Worm (Caenorhabditis elegans) whole organism, L4 larva: Measurements from ENCODE around the gene dgk-2.

Experiments used
- F10B5.3 ChIP-seq: sonication (generic microtip); optimal IDR thresholded peaks from 2 replicates; lab custom pipeline; 2016; ENCODE audit warnings: mild to moderate bottlenecking, missing genetic modification characterization, missing compliant biosample characterization
- F26F4.8 ChIP-seq: fragments of 200-800 bp; sonication (Bioruptor generic); conservative IDR thresholded peaks from 2 replicates; pipeline ENCODE4 v1.3.6; 2022; ENCODE audit warnings: missing genetic modification characterization, missing compliant biosample characterization
- F44E2.7 ChIP-seq: fragments of 200-800 bp; sonication (Bioruptor generic); IDR thresholded peaks from 2 replicates; pipeline ENCODE4 v2.1.2; 2022; ENCODE audit warnings: missing genetic modification characterization, missing compliant biosample characterization
- F49E8.2 ChIP-seq: sonication (generic microtip); optimal IDR thresholded peaks from 2 replicates; lab custom pipeline; 2016; ENCODE audit warnings: missing compliant biosample characterization, mild to moderate bottlenecking, missing genetic modification characterization, borderline replicate concordance
- Y105C5A.15 ChIP-seq: fragments of 200-800 bp; sonication (Bioruptor generic); IDR thresholded peaks from 2 replicates; pipeline ENCODE4 v1.3.6; 2022; ENCODE audit warnings: missing genetic modification characterization, missing compliant biosample characterization
- Y48G9A.11 ChIP-seq: fragments of 200-800 bp; sonication (Bioruptor generic); IDR thresholded peaks from 2 replicates; pipeline ENCODE4 v1.3.6; 2022; ENCODE audit warnings: missing genetic modification reagents, missing genetic modification characterization, missing compliant biosample characterization
- ZK337.2 ChIP-seq: fragments of 200-800 bp; sonication (Bioruptor generic); IDR thresholded peaks from 2 replicates; pipeline ENCODE4 v1.3.6; 2022; ENCODE audit warnings: missing genetic modification reagents, missing genetic modification characterization, missing compliant biosample characterization
- aha-1 ChIP-seq: fragments of 150-350 bp; peaks from one replicate; lab custom pipeline; 2014; ENCODE audit warnings: missing biosample characterization, missing genetic modification characterization
- attf-4 ChIP-seq: sonication (generic microtip); optimal IDR thresholded peaks from 3 replicates; lab custom pipeline; 2017; ENCODE audit warnings: missing biosample characterization, missing genetic modification characterization
- ctbp-1 ChIP-seq: fragments of 200-800 bp; sonication (Bioruptor generic); IDR thresholded peaks from 2 replicates; pipeline ENCODE4 v1.3.6; 2022; ENCODE audit warnings: missing genetic modification reagents, missing genetic modification characterization, missing compliant biosample characterization
- daf-16 ChIP-seq, 3 experiments: sonication (generic microtip); optimal IDR thresholded peaks; 2 replicates each; lab custom pipeline; 2016 to 2017; ENCODE audit warnings: missing genetic modification characterization in 3 of 3, missing genetic modification reagents in 3 of 3, mild to moderate bottlenecking in 2 of 3, missing compliant biosample characterization in 2 of 3, missing biosample characterization in 1 of 3, moderate library complexity in 1 of 3
- daf-19 ChIP-seq: fragments of 200-800 bp; sonication (Bioruptor generic); conservative IDR thresholded peaks from 2 replicates; pipeline ENCODE4 v1.3.6; 2022; ENCODE audit warnings: missing genetic modification characterization, missing compliant biosample characterization
- daf-8 ChIP-seq: fragments of 200-800 bp; sonication (Bioruptor generic); IDR thresholded peaks from 2 replicates; pipeline ENCODE4 v1.3.6; 2022; ENCODE audit warnings: missing genetic modification characterization, missing compliant biosample characterization
- dmd-9 ChIP-seq: fragments of 200-800 bp; sonication (Bioruptor generic); IDR thresholded peaks from 2 replicates; pipeline ENCODE4 v1.3.6; 2022; ENCODE audit warnings: missing genetic modification reagents, missing genetic modification characterization, missing compliant biosample characterization
- dpl-1 ChIP-seq: fragments of 150-350 bp; optimal IDR thresholded peaks from 2 replicates; lab custom pipeline; 2014; ENCODE audit warnings: missing biosample characterization, missing genetic modification reagents, missing genetic modification characterization
- duxl-1 ChIP-seq: sonication (generic microtip); optimal IDR thresholded peaks from 2 replicates; lab custom pipeline; 2016; ENCODE audit warnings: mild to moderate bottlenecking, missing genetic modification characterization, moderate library complexity, missing compliant biosample characterization; ENCODE audit not compliant: poor library complexity
- egl-43 ChIP-seq: fragments of 200-800 bp; sonication (Bioruptor generic); IDR thresholded peaks from 2 replicates; pipeline ENCODE4 v1.3.6; 2022; ENCODE audit warnings: missing genetic modification reagents, missing genetic modification characterization, missing compliant biosample characterization
- hmg-1.1 ChIP-seq: fragments of 200-800 bp; sonication (Bioruptor generic); IDR thresholded peaks from 2 replicates; pipeline ENCODE4 v1.3.6; 2022; ENCODE audit warnings: missing genetic modification reagents, missing genetic modification characterization, missing compliant biosample characterization
- lim-7 ChIP-seq: fragments of 200-800 bp; sonication (Bioruptor generic); IDR thresholded peaks from 2 replicates; pipeline ENCODE4 v1.3.6; 2022; ENCODE audit warnings: missing genetic modification characterization, missing compliant biosample characterization
- lin-29 ChIP-seq: fragments of 200-800 bp; sonication (Bioruptor generic); IDR thresholded peaks from 2 replicates; pipeline ENCODE4 v1.3.6; 2022; ENCODE audit warnings: missing genetic modification reagents, missing genetic modification characterization, missing compliant biosample characterization
- lin-38 ChIP-seq: fragments of 200-800 bp; sonication (Bioruptor generic); IDR thresholded peaks from 2 replicates; pipeline ENCODE4 v1.3.6; 2022; ENCODE audit warnings: missing genetic modification reagents, missing genetic modification characterization, missing compliant biosample characterization
- lsy-2 ChIP-seq, 2 experiments: fragments of 150-350 bp in 1 of 2; sonication (generic microtip) in 1 of 2; optimal IDR thresholded peaks; 2 replicates each; lab custom pipeline; 2014 to 2017; ENCODE audit warnings: missing biosample characterization in 2 of 2, missing genetic modification characterization in 2 of 2
- madf-5 ChIP-seq, 2 experiments: fragments of 200-800 bp; sonication (Bioruptor generic); IDR thresholded peaks; 2 replicates each; pipeline ENCODE4 v1.3.6; 2022; ENCODE audit warnings: missing compliant biosample characterization in 2 of 2, missing genetic modification characterization in 2 of 2
- madf-9 ChIP-seq: fragments of 200-800 bp; sonication (Bioruptor generic); conservative IDR thresholded peaks from 2 replicates; pipeline ENCODE4 v1.3.6; 2022; ENCODE audit warnings: missing genetic modification reagents, missing genetic modification characterization, missing compliant biosample characterization
- mep-1 ChIP-seq: fragments of 150-350 bp; sonication (generic microtip); optimal IDR thresholded peaks from 3 replicates; lab custom pipeline; 2014; ENCODE audit warnings: missing biosample characterization, missing genetic modification characterization
- mes-2 ChIP-seq: sonication (generic microtip); optimal IDR thresholded peaks from 2 replicates; lab custom pipeline; 2016; ENCODE audit warnings: missing genotype, mild to moderate bottlenecking, missing genetic modification characterization, missing compliant biosample characterization; ENCODE audit not compliant: poor library complexity, severe bottlenecking
- mxl-2 ChIP-seq: fragments of 200-800 bp; sonication (Bioruptor generic); conservative IDR thresholded peaks from 2 replicates; pipeline ENCODE4 v1.3.6; 2022; ENCODE audit warnings: missing genetic modification reagents, missing genetic modification characterization, missing compliant biosample characterization
- mxl-3 ChIP-seq: fragments of 200-800 bp; sonication (Bioruptor generic); optimal IDR thresholded peaks from 2 replicates; lab custom pipeline; 2018; ENCODE audit warnings: mild to moderate bottlenecking, missing genetic modification characterization, missing compliant biosample characterization
- nhr-28 ChIP-seq: fragments of 150-350 bp; optimal IDR thresholded peaks from 2 replicates; lab custom pipeline; 2014; ENCODE audit warnings: missing biosample characterization, missing genetic modification characterization
- nhr-48 ChIP-seq: sonication (generic microtip); optimal IDR thresholded peaks from 2 replicates; lab custom pipeline; 2016; ENCODE audit warnings: mild to moderate bottlenecking, missing genetic modification characterization, missing compliant biosample characterization
- php-3 ChIP-seq: fragments of 200-800 bp; sonication (Bioruptor generic); IDR thresholded peaks from 2 replicates; pipeline ENCODE4 v1.3.6; 2022; ENCODE audit warnings: missing genetic modification reagents, missing genetic modification characterization, missing compliant biosample characterization
- snpc-1.2 ChIP-seq: fragments of 200-800 bp; sonication (Bioruptor generic); IDR thresholded peaks from 2 replicates; pipeline ENCODE4 v1.3.6; 2022; ENCODE audit warnings: missing genetic modification reagents, missing genetic modification characterization, missing compliant biosample characterization
- snpc-4 ChIP-seq: fragments of 150-350 bp; optimal IDR thresholded peaks from 2 replicates; lab custom pipeline; 2014; ENCODE audit warnings: missing biosample characterization, missing genetic modification characterization
- spr-3 ChIP-seq: fragments of 200-800 bp; sonication (Bioruptor generic); optimal IDR thresholded peaks from 2 replicates; lab custom pipeline; 2018; ENCODE audit warnings: mild to moderate bottlenecking, missing genetic modification characterization, missing compliant biosample characterization
- unc-62 ChIP-seq, 3 experiments: fragments of 150-350 bp in 1 of 3; sonication (generic microtip); optimal IDR thresholded peaks in 2 of 3; peaks in 1 of 3; 1 replicate in 1 of 3; 2 replicates in 2 of 3; lab custom pipeline; 2014 to 2017; ENCODE audit warnings: missing biosample characterization in 3 of 3, missing genetic modification characterization in 3 of 3, missing genetic modification reagents in 3 of 3, missing genotype in 1 of 3
- vab-7 ChIP-seq: fragments of 200-800 bp; sonication (Bioruptor generic); IDR thresholded peaks from 2 replicates; pipeline ENCODE4 v1.3.6; 2022; ENCODE audit warnings: missing genetic modification reagents, missing genetic modification characterization, missing compliant biosample characterization
- zfp-2 ChIP-seq: sonication (generic microtip); optimal IDR thresholded peaks from 2 replicates; lab custom pipeline; 2016; ENCODE audit warnings: mild to moderate bottlenecking, missing genetic modification characterization, missing compliant biosample characterization
- zfp-3 ChIP-seq: fragments of 200-800 bp; sonication (Bioruptor generic); conservative IDR thresholded peaks from 2 replicates; pipeline ENCODE4 v1.3.6; 2022; ENCODE audit warnings: missing genetic modification reagents, missing genetic modification characterization, missing compliant biosample characterization
- zip-2 ChIP-seq: fragments of 150-350 bp; optimal IDR thresholded peaks from 2 replicates; lab custom pipeline; 2014; ENCODE audit warnings: missing biosample characterization, missing genetic modification characterization
- ztf-11 ChIP-seq: fragments of 150-350 bp; optimal IDR thresholded peaks from 2 replicates; lab custom pipeline; 2014; ENCODE audit warnings: missing biosample characterization, missing genetic modification characterization

dgk-2 gene

ce11 chrX:4457853-4458322 lies 46.3 kb downstream of the dgk-2 start, which contains the start of gene aps-2 (continued):
- TF ChIP-seq daf-19 (GFP tag; lab: Robert Waterston, UW) = no peak
- TF ChIP-seq daf-16 (GFP tag; optimal IDR thresholded peaks at IDR 0.05; lab: Kevin White, UChicago) = no peak
- peak; percentile 10 for TF ChIP-seq daf-16 (tag; optimal IDR thresholded peaks at IDR 0.05; lab: Kevin White, UChicago)
- no peak for TF ChIP-seq lim-7 (GFP tag; lab: Robert Waterston, UW)
- no peak for TF ChIP-seq snpc-4 (tag; lab: Kevin White, UChicago)
- no peak for TF ChIP-seq mxl-2 (GFP tag; lab: Robert Waterston, UW)
- TF ChIP-seq lsy-2 (tag; optimal IDR thresholded peaks at IDR 0.05; lab: Kevin White, UChicago) = no peak
- no peak for TF ChIP-seq zip-2
- TF ChIP-seq dpl-1 = no peak
- TF ChIP-seq lin-29 (GFP tag; lab: Robert Waterston, UW) = no peak
- TF ChIP-seq hmg-1.1 (GFP tag; lab: Robert Waterston, UW) = peak; percentile 69
- TF ChIP-seq nhr-48 (tag; lab: Kevin White, UChicago) = no peak
- TF ChIP-seq attf-4 = no peak
- TF ChIP-seq mep-1 (tag; lab: Kevin White, UChicago) = peak; percentile 72
- TF ChIP-seq lin-38 (GFP tag; lab: Robert Waterston, UW) = peak; percentile 64
- no peak for TF ChIP-seq zfp-2
- TF ChIP-seq madf-9 (GFP tag; lab: Robert Waterston, UW) = no peak
- peak; percentile 27 for TF ChIP-seq nhr-28 (tag; lab: Kevin White, UChicago)
- no peak for TF ChIP-seq F44E2.7 (GFP tag; lab: Robert Waterston, UW)

- TF ChIP-seq unc-62 (GFP tag; optimal IDR thresholded peaks at IDR 0.05 in 1 of 2; lab: Kevin White, UChicago) = peak in 1 of 2 experiments; percentile 44
- no peak for TF ChIP-seq unc-62 (tag; optimal IDR thresholded peaks at IDR 0.05; lab: Kevin White, UChicago)
- no peak for TF ChIP-seq zfp-3
These were observed 50.4 kb downstream of the dgk-2 start, which contains the start of gene F02E8.4 for ce11 chrX:4453820-4454219. Gene F02E8.4 (plus strand): TSS chrX:4454120.

- peak; percentile 62; the same call in 1 of the 2 replicates for TF ChIP-seq daf-19 (GFP tag; lab: Robert Waterston, UW)
- peak; percentile 85 for TF ChIP-seq egl-43 (GFP tag; lab: Robert Waterston, UW)
- TF ChIP-seq ztf-11 (tag; lab: Kevin White, UChicago) = no peak
- peak; percentile 58; the same call in 1 of the 2 replicates for TF ChIP-seq Y48G9A.11 (GFP tag; lab: Robert Waterston, UW)
- TF ChIP-seq F44E2.7 (GFP tag; lab: Robert Waterston, UW) = 0 out of 2 replicates have a peak, but pooled peaks have one; percentile 67
- peak; percentile 63; the same call in 1 of the 2 replicates for TF ChIP-seq lin-38 (GFP tag; lab: Robert Waterston, UW)
- 0 out of 2 replicates have a peak, but pooled peaks have one; percentile 11 for TF ChIP-seq madf-9 (GFP tag; lab: Robert Waterston, UW)
- peak; percentile 59 for TF ChIP-seq duxl-1 (tag; lab: Kevin White, UChicago)
- peak; percentile 69; the same call in 1 of the 2 replicates for TF ChIP-seq F26F4.8 (GFP tag; lab: Robert Waterston, UW)
- TF ChIP-seq ZK337.2 (GFP tag; lab: Robert Waterston, UW) = peak; percentile 30; the same call in 1 of the 2 replicates
- TF ChIP-seq unc-62 (GFP tag; optimal IDR thresholded peaks at IDR 0.05 in 1 of 2; lab: Kevin White, UChicago) = no peak
- no peak for TF ChIP-seq unc-62 (tag; optimal IDR thresholded peaks at IDR 0.05; lab: Kevin White, UChicago)
- TF ChIP-seq mes-2 (tag; lab: Kevin White, UChicago) = peak; percentile 49
- TF ChIP-seq daf-16 (GFP tag; optimal IDR thresholded peaks at IDR 0.05; lab: Kevin White, UChicago) = peak in 1 of 2 experiments; percentile 61
- peak; percentile 36 for TF ChIP-seq daf-16 (tag; optimal IDR thresholded peaks at IDR 0.05; lab: Kevin White, UChicago)
- TF ChIP-seq madf-5 (GFP tag; IDR thresholded peaks at IDR 0.05; lab: Robert Waterston, UW) = peak in 1 of 2 experiments; percentile 79; a peak in 1 of 4 replicates
- 0 out of 2 replicates have a peak, but pooled peaks have one; percentile 33 for TF ChIP-seq Y105C5A.15 (GFP tag; lab: Robert Waterston, UW)
- 0 out of 2 replicates have a peak, but pooled peaks have one; percentile 17 for TF ChIP-seq php-3 (GFP tag; lab: Robert Waterston, UW)
- 0 out of 2 replicates have a peak, but pooled peaks have one; percentile 44 for TF ChIP-seq daf-8 (GFP tag; lab: Robert Waterston, UW)
- no peak for TF ChIP-seq mxl-3 (GFP tag; lab: Kevin White, UChicago)
- TF ChIP-seq dmd-9 (GFP tag; lab: Robert Waterston, UW) = no peak
- TF ChIP-seq F10B5.3 = no peak
- peak; percentile 50 for TF ChIP-seq F49E8.2 (tag; lab: Kevin White, UChicago)
- TF ChIP-seq lim-7 (GFP tag; lab: Robert Waterston, UW) = peak; percentile 85
- TF ChIP-seq aha-1 = peak; percentile 61
- 0 out of 2 replicates have a peak, but pooled peaks have one; percentile 9 for TF ChIP-seq ctbp-1 (GFP tag; lab: Robert Waterston, UW)
- TF ChIP-seq spr-3 (GFP tag; lab: Kevin White, UChicago) = no peak
- peak; percentile 79 for TF ChIP-seq vab-7 (GFP tag; lab: Robert Waterston, UW)
- peak; percentile 83 for TF ChIP-seq snpc-1.2 (GFP tag; lab: Robert Waterston, UW)
These were observed 51.1 kb downstream of the dgk-2 start for ce11 chrX:4453101-4453500.
